Worm (Caenorhabditis elegans) whole organism, L1 larva: ENCODE results near the gene C46C2.7.

Source experiments
- C16A3.4 ChIP-seq: fragments of 150-350 bp; optimal IDR thresholded peaks from 2 replicates; lab custom pipeline; 2014; ENCODE audit warnings: missing biosample characterization, missing genetic modification characterization
- C34B4.2 ChIP-seq: sonication (generic microtip); optimal IDR thresholded peaks from 2 replicates; lab custom pipeline; 2017; ENCODE audit warnings: mild to moderate bottlenecking, missing genetic modification characterization, missing compliant biosample characterization
- F16B12.6 ChIP-seq: fragments of 150-350 bp; optimal IDR thresholded peaks from 2 replicates; lab custom pipeline; 2014; ENCODE audit warnings: missing biosample characterization, missing genetic modification characterization
- Y116A8C.19 ChIP-seq: sonication (generic microtip); optimal IDR thresholded peaks from 2 replicates; lab custom pipeline; 2016; ENCODE audit warnings: missing compliant biosample characterization, missing genetic modification characterization, borderline replicate concordance
- aha-1 ChIP-seq: fragments of 150-350 bp; optimal IDR thresholded peaks from 2 replicates; lab custom pipeline; 2014; ENCODE audit warnings: missing biosample characterization, missing genetic modification characterization
- alr-1 ChIP-seq: fragments of 200-800 bp; sonication (Bioruptor generic); optimal IDR thresholded peaks from 2 replicates; lab custom pipeline; 2018; ENCODE audit warnings: borderline replicate concordance, mild to moderate bottlenecking, missing genetic modification characterization, missing compliant biosample characterization
- aly-2 ChIP-seq: fragments of 150-350 bp; optimal IDR thresholded peaks from 2 replicates; lab custom pipeline; 2014; ENCODE audit warnings: missing biosample characterization, missing genetic modification characterization
- ama-1 ChIP-seq: fragments of 150-350 bp; optimal IDR thresholded peaks from 2 replicates; lab custom pipeline; 2014
- ceh-63 ChIP-seq: fragments of 200-800 bp; sonication (Bioruptor generic); optimal IDR thresholded peaks from 2 replicates; lab custom pipeline; 2018; ENCODE audit warnings: mild to moderate bottlenecking, missing genetic modification characterization, missing compliant biosample characterization
- ceh-82 ChIP-seq, 3 experiments: fragments of 150-350 bp in 1 of 3; sonication (generic microtip) in 2 of 3; optimal IDR thresholded peaks; 2 replicates each; lab custom pipeline; 2014 to 2017; ENCODE audit warnings: missing biosample characterization in 3 of 3, missing genetic modification characterization in 3 of 3
- ceh-88 ChIP-seq: fragments of 200-800 bp; sonication (Bioruptor generic); IDR thresholded peaks from 2 replicates; pipeline ENCODE4 v1.3.6; 2022; ENCODE audit warnings: missing genetic modification characterization, missing compliant biosample characterization
- ces-1 ChIP-seq: fragments of 150-350 bp; optimal IDR thresholded peaks from 2 replicates; lab custom pipeline; 2014; ENCODE audit warnings: missing biosample characterization, missing genetic modification reagents, missing genetic modification characterization
- dsc-1 ChIP-seq: sonication (generic microtip); optimal IDR thresholded peaks from 2 replicates; lab custom pipeline; 2016; ENCODE audit warnings: mild to moderate bottlenecking, missing genetic modification characterization, missing compliant biosample characterization
- efl-1 ChIP-seq, 4 experiments: fragments of 150-350 bp; optimal IDR thresholded peaks in 3 of 4; peaks in 1 of 4; 1 replicate in 1 of 4; 2 replicates in 3 of 4; lab custom pipeline; 2014; ENCODE audit warnings: missing biosample characterization in 2 of 4, missing genetic modification characterization in 2 of 4, missing genetic modification reagents in 2 of 4
- efl-3 ChIP-seq: fragments of 200-800 bp; sonication (Bioruptor generic); optimal IDR thresholded peaks from 2 replicates; lab custom pipeline; 2018; ENCODE audit warnings: mild to moderate bottlenecking, missing genetic modification characterization, missing compliant biosample characterization
- egl-13 ChIP-seq: sonication (generic microtip); optimal IDR thresholded peaks from 2 replicates; lab custom pipeline; 2016; ENCODE audit warnings: missing genotype, missing genetic modification reagents, missing genetic modification characterization, missing compliant biosample characterization
- egl-27 ChIP-seq, 2 experiments: fragments of 150-350 bp in 1 of 2; sonication (generic microtip); optimal IDR thresholded peaks; 3 replicates each; lab custom pipeline; 2017 to 2018; ENCODE audit warnings: missing biosample characterization in 2 of 2, missing genetic modification characterization in 2 of 2, missing genetic modification reagents in 2 of 2
- elt-2 ChIP-seq: sonication (generic microtip); optimal IDR thresholded peaks from 2 replicates; lab custom pipeline; 2016; ENCODE audit warnings: missing genetic modification characterization, mild to moderate bottlenecking, inconsistent platforms, missing compliant biosample characterization, missing genetic modification reagents
- elt-3 ChIP-seq, 6 experiments: fragments of 150-350 bp in 1 of 6; sonication (generic microtip); optimal IDR thresholded peaks; 2 replicates each; lab custom pipeline; 2017 to 2018; ENCODE audit warnings: missing biosample characterization in 6 of 6, missing genetic modification characterization in 6 of 6, inconsistent platforms in 1 of 6
- ets-5 ChIP-seq: fragments of 200-800 bp; sonication (Bioruptor generic); IDR thresholded peaks from 2 replicates; pipeline ENCODE4 v1.3.6; 2022; ENCODE audit warnings: missing genetic modification characterization, missing compliant biosample characterization
- fkh-10 ChIP-seq: sonication (generic microtip); optimal IDR thresholded peaks from 2 replicates; lab custom pipeline; 2017; ENCODE audit warnings: missing biosample characterization, missing genetic modification reagents, missing genetic modification characterization
- fos-1 ChIP-seq: fragments of 150-350 bp; optimal IDR thresholded peaks from 2 replicates; lab custom pipeline; 2014; ENCODE audit warnings: missing biosample characterization, missing genetic modification characterization
- grh-1 ChIP-seq: fragments of 200-800 bp; sonication (Bioruptor generic); IDR thresholded peaks from 2 replicates; pipeline ENCODE4 v1.3.6; 2022; ENCODE audit warnings: missing genetic modification reagents, missing genetic modification characterization, missing compliant biosample characterization
- hlh-17 ChIP-seq: fragments of 200-800 bp; sonication (Bioruptor generic); optimal IDR thresholded peaks from 2 replicates; lab custom pipeline; 2018; ENCODE audit warnings: missing genetic modification characterization, mild to moderate bottlenecking, missing compliant biosample characterization, moderate library complexity, borderline replicate concordance
- hlh-4 ChIP-seq: sonication (generic microtip); optimal IDR thresholded peaks from 2 replicates; lab custom pipeline; 2016; ENCODE audit warnings: mild to moderate bottlenecking, missing genetic modification characterization, missing compliant biosample characterization
- hpl-2 ChIP-seq: fragments of 150-350 bp; optimal IDR thresholded peaks from 2 replicates; lab custom pipeline; 2014; ENCODE audit warnings: missing biosample characterization, missing genetic modification reagents, missing genetic modification characterization
- isw-1 ChIP-seq: fragments of 200-800 bp; sonication (Bioruptor generic); IDR thresholded peaks from 2 replicates; pipeline ENCODE4 v1.3.6; 2022; ENCODE audit warnings: missing genetic modification characterization, missing compliant biosample characterization
- lin-13 ChIP-seq: fragments of 150-350 bp; optimal IDR thresholded peaks from 2 replicates; lab custom pipeline; 2014; ENCODE audit warnings: missing biosample characterization, missing genetic modification reagents, missing genetic modification characterization
- lin-14 ChIP-seq: fragments of 200-800 bp; sonication (Bioruptor generic); optimal IDR thresholded peaks from 2 replicates; lab custom pipeline; 2018; ENCODE audit warnings: mild to moderate bottlenecking, missing genetic modification characterization, moderate library complexity, missing compliant biosample characterization
- lin-35 ChIP-seq, 2 experiments: fragments of 150-350 bp; optimal IDR thresholded peaks; 2 replicates each; lab custom pipeline; 2014; ENCODE audit warnings: missing biosample characterization in 2 of 2, missing genetic modification characterization in 2 of 2, missing genetic modification reagents in 2 of 2
- lin-39 ChIP-seq: fragments of 150-350 bp; optimal IDR thresholded peaks from 2 replicates; lab custom pipeline; 2014; ENCODE audit warnings: missing biosample characterization, missing genetic modification reagents, missing genetic modification characterization
- mdl-1 ChIP-seq, 2 experiments: fragments of 150-350 bp; optimal IDR thresholded peaks; 2 replicates each; lab custom pipeline; 2014 to 2017; ENCODE audit warnings: missing biosample characterization in 2 of 2, missing genetic modification characterization in 2 of 2, inconsistent platforms in 1 of 2
- mef-2 ChIP-seq: fragments of 150-350 bp; optimal IDR thresholded peaks from 2 replicates; lab custom pipeline; 2014; ENCODE audit warnings: missing biosample characterization, missing genetic modification characterization
- mep-1 ChIP-seq: fragments of 150-350 bp; optimal IDR thresholded peaks from 2 replicates; lab custom pipeline; 2014; ENCODE audit warnings: missing biosample characterization, missing genetic modification characterization
- nhr-19 ChIP-seq: fragments of 200-800 bp; sonication (Bioruptor generic); conservative IDR thresholded peaks from 2 replicates; pipeline ENCODE4 v1.3.6; 2022; ENCODE audit warnings: missing genetic modification characterization, missing compliant biosample characterization
- nhr-20 ChIP-seq: sonication (generic microtip); optimal IDR thresholded peaks from 2 replicates; lab custom pipeline; 2016; ENCODE audit warnings: mild to moderate bottlenecking, missing genetic modification characterization, missing compliant biosample characterization
- nhr-28 ChIP-seq: fragments of 150-350 bp; optimal IDR thresholded peaks from 2 replicates; lab custom pipeline; 2014; ENCODE audit warnings: missing biosample characterization, missing genetic modification characterization
- nhr-47 ChIP-seq: sonication (generic microtip); optimal IDR thresholded peaks from 2 replicates; lab custom pipeline; 2016; ENCODE audit warnings: mild to moderate bottlenecking, missing genetic modification characterization, moderate library complexity, missing compliant biosample characterization
- nhr-71 ChIP-seq: sonication (generic microtip); optimal IDR thresholded peaks from 2 replicates; lab custom pipeline; 2016; ENCODE audit warnings: mild to moderate bottlenecking, missing genetic modification characterization, moderate library complexity, missing compliant biosample characterization
- nhr-76 ChIP-seq: sonication (generic microtip); optimal IDR thresholded peaks from 2 replicates; lab custom pipeline; 2017; ENCODE audit warnings: missing biosample characterization, missing genetic modification characterization
- nhr-84 ChIP-seq: sonication (generic microtip); optimal IDR thresholded peaks from 2 replicates; lab custom pipeline; 2017; ENCODE audit warnings: missing biosample characterization, missing genetic modification characterization
- nhr-85 ChIP-seq: sonication (generic microtip); peaks from one replicate; lab custom pipeline; 2016; ENCODE audit warnings: missing genetic modification characterization, inconsistent platforms, missing compliant biosample characterization
- pag-3 ChIP-seq: sonication (generic microtip); optimal IDR thresholded peaks from 2 replicates; lab custom pipeline; 2017; ENCODE audit warnings: missing genetic modification characterization, mild to moderate bottlenecking, missing compliant biosample characterization, antibody characterized with exemption, borderline replicate concordance; ENCODE audit not compliant: insufficient read depth
- rnt-1 ChIP-seq: sonication (generic microtip); optimal IDR thresholded peaks from 2 replicates; lab custom pipeline; 2016; ENCODE audit warnings: mild to moderate bottlenecking, missing genetic modification characterization, moderate library complexity, missing compliant biosample characterization
- skn-1 ChIP-seq: fragments of 150-350 bp; optimal IDR thresholded peaks from 2 replicates; lab custom pipeline; 2014; ENCODE audit warnings: missing biosample characterization, missing genetic modification characterization
- snu-23 ChIP-seq: sonication (generic microtip); optimal IDR thresholded peaks from 2 replicates; lab custom pipeline; 2016; ENCODE audit warnings: missing genetic modification characterization, missing compliant biosample characterization
- sup-37 ChIP-seq: fragments of 200-800 bp; sonication (Bioruptor generic); optimal IDR thresholded peaks from 2 replicates; lab custom pipeline; 2018; ENCODE audit warnings: mild to moderate bottlenecking, missing genetic modification characterization, missing compliant biosample characterization
- tlp-1 ChIP-seq: fragments of 150-350 bp; optimal IDR thresholded peaks from 2 replicates; lab custom pipeline; 2014; ENCODE audit warnings: missing biosample characterization, missing genetic modification characterization
- unc-62 ChIP-seq: fragments of 150-350 bp; optimal IDR thresholded peaks from 2 replicates; lab custom pipeline; 2014; ENCODE audit warnings: missing biosample characterization, missing genetic modification reagents, missing genetic modification characterization
- unc-86 ChIP-seq: sonication (generic microtip); optimal IDR thresholded peaks from 2 replicates; lab custom pipeline; 2016; ENCODE audit warnings: missing genetic modification characterization, missing compliant biosample characterization
- vab-15 ChIP-seq: sonication (generic microtip); optimal IDR thresholded peaks from 2 replicates; lab custom pipeline; 2017; ENCODE audit warnings: missing genotype, mild to moderate bottlenecking, missing genetic modification characterization, missing compliant biosample characterization
- xbp-1 ChIP-seq: sonication (generic microtip); optimal IDR thresholded peaks from 2 replicates; lab custom pipeline; 2016; ENCODE audit warnings: missing genetic modification characterization, missing compliant biosample characterization
- zag-1 ChIP-seq: fragments of 150-350 bp; optimal IDR thresholded peaks from 2 replicates; lab custom pipeline; 2014; ENCODE audit warnings: missing biosample characterization, missing genetic modification characterization

The C46C2.7 gene

DNA sequence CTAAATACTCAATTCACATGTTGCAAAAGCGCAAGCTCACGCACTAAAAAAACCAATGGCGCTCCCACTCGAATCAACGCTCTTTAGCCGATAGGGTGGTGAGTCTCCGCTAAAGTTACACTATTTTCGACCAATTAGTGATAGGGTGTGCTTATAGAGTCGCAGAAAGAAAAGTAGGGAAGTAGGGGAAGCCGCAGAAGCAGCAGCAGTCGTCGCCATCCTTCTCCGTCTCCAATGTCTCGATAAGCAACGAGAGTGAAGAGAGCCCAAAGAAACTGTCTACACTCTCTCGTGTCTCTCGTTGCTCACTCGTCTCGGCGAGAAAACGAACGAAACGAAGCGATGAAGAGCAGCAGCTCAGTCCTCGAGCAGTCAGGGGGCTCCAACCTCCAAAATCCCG lies 2.1 kb downstream of the C46C2.7 start (continued):
- TF ChIP-seq mep-1 (peak; percentile 37), nhr-19 (GFP tag; lab: Robert Waterston, UW) (peak; percentile 55), aly-2 (no peak), ceh-82 (tag; optimal IDR thresholded peaks at IDR 0.05; lab: Kevin White, UChicago) (peak; percentile 19 to 59 (median 49)), elt-3 (tag; optimal IDR thresholded peaks at IDR 0.05; lab: Kevin White, UChicago) (no peak), pag-3 (tag; lab: Kevin White, UChicago) (no peak), unc-62 (GFP tag; lab: Kevin White, UChicago) (no peak), lin-39 (tag; lab: Kevin White, UChicago) (no peak), F16B12.6 (tag; lab: Kevin White, UChicago) (no peak), aha-1 (tag; lab: Kevin White, UChicago) (no peak), C16A3.4 (tag; lab: Kevin White, UChicago) (no peak), vab-15 (tag; lab: Kevin White, UChicago) (no peak), rnt-1 (tag; lab: Kevin White, UChicago) (peak; percentile 79), unc-86 (tag; lab: Kevin White, UChicago) (peak; percentile 77), C34B4.2 (no peak), efl-3 (no peak), fkh-10 (peak; percentile 91), nhr-76 (no peak), efl-1 (optimal IDR thresholded peaks at IDR 0.05; lab: Kevin White, UChicago) (peak; percentile 61 to 70), efl-1 (GFP tag; optimal IDR thresholded peaks at IDR 0.05 in 1 of 2; lab: Kevin White, UChicago) (peak; percentile 35 to 93), nhr-47 (peak; percentile 32), ces-1 (GFP tag; lab: Kevin White, UChicago) (peak; percentile 30), lin-13 (GFP tag; lab: Kevin White, UChicago) (no peak), hlh-17 (GFP tag; lab: Kevin White, UChicago) (no peak), sup-37 (no peak), lin-35 (GFP tag; optimal IDR thresholded peaks at IDR 0.05; lab: Kevin White, UChicago) (peak; percentile 23 to 60), hpl-2 (GFP tag; lab: Kevin White, UChicago) (no peak), elt-2 (tag; lab: Kevin White, UChicago) (peak; percentile 8), tlp-1 (tag; lab: Kevin White, UChicago) (no peak), ceh-88 (no peak), hlh-4 (tag; lab: Kevin White, UChicago) (no peak), xbp-1 (tag; lab: Kevin White, UChicago) (peak; percentile 51), snu-23 (GFP tag; lab: Kevin White, UChicago) (peak; percentile 75), skn-1 (tag; lab: Kevin White, UChicago) (peak; percentile 52), lin-14 (peak; percentile 93), ets-5 (GFP tag; lab: Robert Waterston, UW) (no peak), mef-2 (peak; percentile 41), isw-1 (GFP tag; lab: Robert Waterston, UW) (peak; percentile 37), fos-1 (tag; lab: Kevin White, UChicago) (peak; percentile 72), nhr-71 (tag; lab: Kevin White, UChicago) (peak; percentile 80), egl-13 (peak; percentile 43), alr-1 (tag; lab: Kevin White, UChicago) (no peak), grh-1 (GFP tag; lab: Robert Waterston, UW) (no peak), ama-1 (no peak), dsc-1 (tag; lab: Kevin White, UChicago) (peak; percentile 79), nhr-28 (tag; lab: Kevin White, UChicago) (no peak), ceh-63 (GFP tag; lab: Kevin White, UChicago) (no peak), zag-1 (tag; lab: Kevin White, UChicago) (no peak), nhr-85 (tag; lab: Kevin White, UChicago) (no peak), egl-27 (tag; optimal IDR thresholded peaks at IDR 0.05; lab: Kevin White, UChicago) (peak in 1 of 2 experiments; percentile 13), nhr-84 (tag; lab: Kevin White, UChicago) (no peak), nhr-20 (peak; percentile 65), mdl-1 (tag; optimal IDR thresholded peaks at IDR 0.05; lab: Kevin White, UChicago) (peak in 1 of 2 experiments; percentile 62), Y116A8C.19 (no peak)
